Fruit fly (Drosophila melanogaster) whole organism, pupa: ENCODE measurements around the gene yellow-k.

Experiments used
- CG10348 ChIP-seq: fragments of 200-800 bp; sonication (Bioruptor generic); IDR thresholded peaks from 2 replicates; pipeline ENCODE4 v1.3.6; 2022; ENCODE audit warnings: missing biosample characterization, missing genetic modification characterization
- CG15710 ChIP-seq: fragments of 200-800 bp; sonication (Bioruptor generic); optimal IDR thresholded peaks from 2 replicates; lab custom pipeline; 2018; ENCODE audit warnings: missing biosample characterization, mild to moderate bottlenecking, missing genetic modification characterization, moderate library complexity
- EcR ChIP-seq: fragments of 200-800 bp; sonication (Bioruptor generic); optimal IDR thresholded peaks from 3 replicates; lab custom pipeline; 2019; ENCODE audit warnings: missing biosample characterization, missing genetic modification characterization, mild to moderate bottlenecking, moderate library complexity, missing genetic modification reagents
- gl ChIP-seq: fragments of 200-800 bp; sonication (Bioruptor generic); optimal IDR thresholded peaks from 2 replicates; lab custom pipeline; 2018; ENCODE audit warnings: missing biosample characterization, mild to moderate bottlenecking, missing genetic modification characterization

DNA sequence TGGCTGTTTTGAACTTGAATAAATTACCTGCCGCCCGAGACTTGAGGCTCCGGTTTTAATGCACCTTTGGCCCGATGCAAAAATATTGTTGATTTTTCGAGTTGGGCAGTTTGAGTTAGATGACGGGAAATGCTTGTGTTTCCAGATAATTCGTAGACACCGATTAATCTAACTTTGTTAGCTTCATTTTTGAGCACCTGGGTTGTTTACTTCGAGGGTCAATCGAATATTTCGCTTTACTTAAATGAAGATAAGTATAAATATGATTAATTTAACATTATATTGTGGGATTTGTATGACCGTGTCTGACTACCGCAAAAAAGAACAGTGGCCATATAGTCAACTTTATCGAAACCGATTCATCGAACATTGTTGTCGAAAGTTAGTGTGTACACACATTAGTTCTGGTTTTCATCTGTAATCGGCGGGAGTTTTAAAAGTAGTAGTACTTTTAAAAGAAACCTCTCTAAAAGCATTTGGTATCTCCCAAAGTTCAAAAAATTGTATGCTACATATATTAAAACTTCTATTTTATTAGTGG is 3.5 kb downstream of the yellow-k start, which contains the start of gene CG7945:
- no peak for TF ChIP-seq CG15710 (tag; lab: Kevin White, UChicago)
- TF ChIP-seq EcR (GFP tag; lab: Kevin White, UChicago), result no peak
- no peak for TF ChIP-seq gl (tag; lab: Kevin White, UChicago)
- TF ChIP-seq CG10348 (GFP tag; lab: Robert Waterston, UW), result no peak
